Fruit fly (Drosophila melanogaster): ENCODE results near the gene Rab9D.

DNA sequence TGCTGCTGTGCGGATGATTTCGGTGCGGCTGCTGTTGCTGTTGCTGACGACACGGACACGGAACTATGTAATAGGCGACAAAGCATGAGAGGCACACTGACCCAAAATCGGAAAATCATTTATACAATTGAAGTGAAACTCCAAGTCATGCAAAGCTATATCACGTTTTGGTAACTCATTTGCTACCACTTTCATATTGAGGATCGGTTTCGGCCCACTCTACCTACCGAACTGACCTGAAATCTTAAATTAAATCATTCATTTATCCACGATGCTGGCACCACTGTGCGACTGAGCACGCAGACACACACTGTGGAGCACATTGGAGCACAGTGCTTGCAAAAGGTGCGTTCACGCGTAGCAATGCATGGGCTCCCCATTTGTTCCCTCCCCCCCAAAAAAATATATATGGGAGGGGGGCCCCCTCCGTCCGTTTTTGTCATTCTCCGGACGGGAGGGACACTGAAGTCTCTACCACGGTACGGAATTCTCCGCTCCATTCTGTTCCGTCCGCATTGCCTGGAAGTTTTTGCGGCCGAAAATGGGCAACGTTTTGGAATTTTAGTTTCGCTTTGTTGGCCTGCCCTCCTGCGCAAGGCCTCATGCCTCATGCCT lies 18.6 kb upstream of the Rab9D start:
- TF ChIP-seq Myc (optimal IDR thresholded peaks at IDR 0.05) (no peak), insv (optimal IDR thresholded peaks at IDR 0.05) (no peak), h (optimal IDR thresholded peaks at IDR 0.05) (no peak), psq (optimal IDR thresholded peaks at IDR 0.05) (no peak), Sin3A (optimal IDR thresholded peaks at IDR 0.05) (no peak), ttk (optimal IDR thresholded peaks at IDR 0.05) (no peak)
